Worm (Caenorhabditis elegans) whole organism, L3 larva: Measurements from ENCODE around the gene B0280.7.

Experiments
- ama-1 ChIP-seq: fragments of 150-350 bp; optimal IDR thresholded peaks from 2 replicates; lab custom pipeline; 2018
- elt-3 ChIP-seq, 3 experiments: fragments of 150-350 bp in 1 of 3; sonication (generic microtip) in 2 of 3; optimal IDR thresholded peaks; 2 replicates in 2 of 3; 4 replicates in 1 of 3; lab custom pipeline; 2014 to 2017; ENCODE audit warnings: missing biosample characterization in 3 of 3, missing genetic modification characterization in 3 of 3
- fkh-10 ChIP-seq: sonication (generic microtip); optimal IDR thresholded peaks from 2 replicates; lab custom pipeline; 2017; ENCODE audit warnings: missing biosample characterization, missing genetic modification reagents, missing genetic modification characterization
- fos-1 ChIP-seq: fragments of 150-350 bp; optimal IDR thresholded peaks from 2 replicates; lab custom pipeline; 2014; ENCODE audit warnings: missing biosample characterization, missing genetic modification characterization
- hmg-11 ChIP-seq: sonication (generic microtip); optimal IDR thresholded peaks from 2 replicates; lab custom pipeline; 2016; ENCODE audit warnings: missing genetic modification characterization, missing compliant biosample characterization
- nhr-77 ChIP-seq: fragments of 150-350 bp; optimal IDR thresholded peaks from 2 replicates; lab custom pipeline; 2014; ENCODE audit warnings: missing biosample characterization, missing genetic modification characterization
- snpc-4 ChIP-seq: fragments of 150-350 bp; optimal IDR thresholded peaks from 2 replicates; lab custom pipeline; 2014; ENCODE audit warnings: missing biosample characterization, missing genetic modification characterization
- unc-39 ChIP-seq: sonication (generic microtip); optimal IDR thresholded peaks from 4 replicates; lab custom pipeline; 2017; ENCODE audit warnings: missing biosample characterization, missing genetic modification characterization

- TF ChIP-seq elt-3 (tag; optimal IDR thresholded peaks at IDR 0.05; lab: Kevin White, UChicago) (no peak), unc-39 (tag; lab: Kevin White, UChicago) (no peak), hmg-11 (tag; lab: Kevin White, UChicago) (no peak), fos-1 (tag; lab: Kevin White, UChicago) (no peak), snpc-4 (tag; lab: Kevin White, UChicago) (peak; percentile 96), ama-1 (peak; percentile 25), nhr-77 (tag; lab: Kevin White, UChicago) (no peak), fkh-10 (GFP tag; lab: Kevin White, UChicago) (no peak)
Measured at ce11 chrIII:7140228-7140710, 28.6 kb upstream of the B0280.7 start.
